Fruit fly (Drosophila melanogaster) whole organism, embryonic: ENCODE results near the gene CG16959.

Experiments
- Blimp-1 ChIP-seq: fragments of 200-800 bp; sonication (Bioruptor generic); optimal IDR thresholded peaks from 3 replicates; lab custom pipeline; 2018; ENCODE audit warnings: missing biosample characterization, missing genetic modification characterization, mild to moderate bottlenecking, moderate library complexity, missing genetic modification reagents
- CG10209 ChIP-seq: fragments of 200-800 bp; sonication (Bioruptor generic); optimal IDR thresholded peaks from 3 replicates; lab custom pipeline; 2017; ENCODE audit warnings: missing biosample characterization, mild to moderate bottlenecking, missing genetic modification characterization, missing genetic modification reagents
- CG10431 ChIP-seq: fragments of 200-800 bp; sonication (Bioruptor generic); optimal IDR thresholded peaks from 3 replicates; lab custom pipeline; 2018; ENCODE audit warnings: missing biosample characterization, mild to moderate bottlenecking, missing genetic modification characterization
- CG11085 ChIP-seq: fragments of 200-800 bp; sonication (Bioruptor generic); IDR thresholded peaks from 2 replicates; pipeline ENCODE4 v1.3.6; 2022; ENCODE audit warnings: missing biosample characterization, missing genetic modification characterization
- CG12744 ChIP-seq: fragments of 200-800 bp; sonication (Bioruptor generic); optimal IDR thresholded peaks from 2 replicates; lab custom pipeline; 2016; ENCODE audit warnings: missing biosample characterization, missing genetic modification characterization
- CG14014 ChIP-seq: fragments of 200-800 bp; sonication (Bioruptor generic); IDR thresholded peaks from 2 replicates; pipeline ENCODE4 v1.3.6; 2022; ENCODE audit warnings: missing biosample characterization, missing genetic modification characterization
- CG14860 ChIP-seq: fragments of 200-800 bp; sonication (Bioruptor generic); IDR thresholded peaks from 3 replicates; pipeline ENCODE4 v1.3.6; 2022; ENCODE audit warnings: missing biosample characterization, missing genetic modification characterization; ENCODE audit not compliant: partially characterized antibody
- CG1529 ChIP-seq: fragments of 200-800 bp; sonication (Bioruptor generic); optimal IDR thresholded peaks from 3 replicates; lab custom pipeline; 2018; ENCODE audit warnings: missing biosample characterization, missing genetic modification characterization
- CG16815 ChIP-seq: fragments of 200-800 bp; sonication (Bioruptor generic); optimal IDR thresholded peaks from 3 replicates; lab custom pipeline; 2017; ENCODE audit warnings: missing biosample characterization, mild to moderate bottlenecking, missing genetic modification characterization
- CG18262 ChIP-seq: fragments of 200-800 bp; optimal IDR thresholded peaks from 3 replicates; lab custom pipeline; 2019; ENCODE audit warnings: missing biosample characterization, mild to moderate bottlenecking, missing genetic modification characterization, moderate library complexity
- CG2116 ChIP-seq: fragments of 200-800 bp; sonication (Bioruptor generic); optimal IDR thresholded peaks from 3 replicates; lab custom pipeline; 2018; ENCODE audit warnings: missing biosample characterization, mild to moderate bottlenecking, missing genetic modification characterization
- CG31224 ChIP-seq: fragments of 200-800 bp; sonication (Bioruptor generic); IDR thresholded peaks from 2 replicates; pipeline ENCODE4 v1.3.6; 2022; ENCODE audit warnings: missing biosample characterization, missing genetic modification characterization
- CG32767 ChIP-seq: fragments of 200-800 bp; sonication (Bioruptor generic); IDR thresholded peaks from 2 replicates; pipeline ENCODE4 v1.3.6; 2022; ENCODE audit warnings: missing biosample characterization, missing genetic modification characterization
- CG8765 ChIP-seq: fragments of 200-800 bp; sonication (Bioruptor generic); IDR thresholded peaks from 2 replicates; pipeline ENCODE4 v1.3.6; 2022; ENCODE audit warnings: missing biosample characterization, missing genetic modification characterization
- CG9609 ChIP-seq: fragments of 200-800 bp; sonication (Bioruptor generic); optimal IDR thresholded peaks from 3 replicates; lab custom pipeline; 2016; ENCODE audit warnings: missing biosample characterization, missing genetic modification characterization
- Camta ChIP-seq: fragments of 200-800 bp; sonication (Bioruptor generic); optimal IDR thresholded peaks from 2 replicates; lab custom pipeline; 2016; ENCODE audit warnings: missing biosample characterization, missing genetic modification characterization
- CrebB ChIP-seq: fragments of 200-800 bp; sonication (Bioruptor generic); optimal IDR thresholded peaks from 3 replicates; lab custom pipeline; 2018; ENCODE audit warnings: missing biosample characterization, mild to moderate bottlenecking, missing genetic modification characterization
- D19B ChIP-seq: fragments of 200-800 bp; sonication (Bioruptor generic); optimal IDR thresholded peaks from 2 replicates; lab custom pipeline; 2017; ENCODE audit warnings: missing biosample characterization, mild to moderate bottlenecking, missing genetic modification characterization
- Ets65A ChIP-seq: fragments of 200-800 bp; sonication (Bioruptor generic); peaks from one replicate; lab custom pipeline; 2016; ENCODE audit warnings: missing biosample characterization, missing genetic modification characterization
- Fer2 ChIP-seq: fragments of 200-800 bp; sonication (Bioruptor generic); optimal IDR thresholded peaks from 2 replicates; lab custom pipeline; 2018; ENCODE audit warnings: missing biosample characterization, mild to moderate bottlenecking, missing genetic modification characterization, moderate library complexity
- HLH3B ChIP-seq: fragments of 200-800 bp; sonication (Bioruptor generic); IDR thresholded peaks from 2 replicates; pipeline ENCODE4 v1.3.6; 2022; ENCODE audit warnings: missing biosample characterization, missing genetic modification characterization
- HmgD ChIP-seq: fragments of 200-800 bp; sonication (Bioruptor generic); optimal IDR thresholded peaks from 3 replicates; lab custom pipeline; 2016; ENCODE audit warnings: missing biosample characterization, missing genetic modification characterization
- Hr3 ChIP-seq: fragments of 200-800 bp; sonication (Bioruptor generic); optimal IDR thresholded peaks from 3 replicates; lab custom pipeline; 2016; ENCODE audit warnings: missing biosample characterization, missing genetic modification characterization
- Hr78 ChIP-seq, 2 experiments: fragments of 200-800 bp in 1 of 2; fragments of >200 bp in 1 of 2; sonication (Bioruptor generic) in 1 of 2; optimal IDR thresholded peaks; 2 replicates each; lab custom pipeline; 2017 to 2019; ENCODE audit warnings: missing biosample characterization in 2 of 2, missing genetic modification characterization in 2 of 2, mild to moderate bottlenecking in 1 of 2, moderate library complexity in 1 of 2
- MESR4 ChIP-seq: fragments of 200-800 bp; sonication (Bioruptor generic); optimal IDR thresholded peaks from 2 replicates; lab custom pipeline; 2018; ENCODE audit warnings: missing biosample characterization, mild to moderate bottlenecking, missing genetic modification characterization, moderate library complexity
- MTF-1 ChIP-seq: fragments of 200-800 bp; sonication (Bioruptor generic); optimal IDR thresholded peaks from 2 replicates; lab custom pipeline; 2018; ENCODE audit warnings: missing biosample characterization, mild to moderate bottlenecking, missing genetic modification characterization, borderline replicate concordance
- Myb ChIP-seq: fragments of 200-800 bp; sonication (Bioruptor generic); optimal IDR thresholded peaks from 2 replicates; lab custom pipeline; 2016; ENCODE audit warnings: missing biosample characterization, missing genetic modification characterization
- Oli ChIP-seq: fragments of 200-800 bp; sonication (Bioruptor generic); optimal IDR thresholded peaks from 2 replicates; lab custom pipeline; 2018; ENCODE audit warnings: missing biosample characterization, mild to moderate bottlenecking, missing genetic modification characterization, moderate library complexity
- Optix ChIP-seq: fragments of 200-800 bp; sonication (Bioruptor generic); IDR thresholded peaks from 3 replicates; pipeline ENCODE4 v1.3.6; 2022; ENCODE audit warnings: missing biosample characterization, missing genetic modification characterization
- Ravus ChIP-seq: fragments of 200-800 bp; sonication (Bioruptor generic); IDR thresholded peaks from 2 replicates; pipeline ENCODE4 v1.3.6; 2022; ENCODE audit warnings: missing biosample characterization, missing genetic modification characterization
- Sry-β ChIP-seq: fragments of 200-800 bp; sonication (Bioruptor generic); optimal IDR thresholded peaks from 2 replicates; lab custom pipeline; 2018; ENCODE audit warnings: missing biosample characterization, mild to moderate bottlenecking, missing genetic modification characterization, moderate library complexity
- Ssrp ChIP-seq: fragments of 200-800 bp; sonication (Bioruptor generic); optimal IDR thresholded peaks from 2 replicates; lab custom pipeline; 2018; ENCODE audit warnings: missing biosample characterization, mild to moderate bottlenecking, missing genetic modification characterization, moderate library complexity
- TFAM ChIP-seq: fragments of 200-800 bp; sonication (Bioruptor generic); optimal IDR thresholded peaks from 2 replicates; lab custom pipeline; 2017; ENCODE audit warnings: missing biosample characterization, missing genetic modification characterization, inconsistent platforms
- Tbp ChIP-seq: fragments of >200 bp; optimal IDR thresholded peaks from 2 replicates; lab custom pipeline; 2018; ENCODE audit warnings: missing biosample characterization, missing genetic modification characterization
- ab ChIP-seq: fragments of 200-800 bp; sonication (Bioruptor generic); optimal IDR thresholded peaks from 2 replicates; lab custom pipeline; 2016; ENCODE audit warnings: missing biosample characterization, missing genetic modification characterization
- bab2 ChIP-seq: fragments of 200-800 bp; sonication (Bioruptor generic); optimal IDR thresholded peaks from 2 replicates; lab custom pipeline; 2016; ENCODE audit warnings: missing biosample characterization, missing genetic modification characterization
- bsh ChIP-seq, 2 experiments: fragments of 200-800 bp; sonication (Bioruptor generic); optimal IDR thresholded peaks; 2 replicates each; lab custom pipeline; 2017 to 2018; ENCODE audit warnings: mild to moderate bottlenecking in 2 of 2, missing biosample characterization in 2 of 2, missing genetic modification characterization in 2 of 2, moderate library complexity in 1 of 2
- chm ChIP-seq: fragments of 200-800 bp; sonication (Bioruptor generic); IDR thresholded peaks from 2 replicates; pipeline ENCODE4 v1.3.6; 2022; ENCODE audit warnings: missing biosample characterization, missing genetic modification characterization
- en ChIP-seq: fragments of 200-800 bp; sonication (Bioruptor generic); optimal IDR thresholded peaks from 2 replicates; lab custom pipeline; 2016; ENCODE audit warnings: missing biosample characterization, missing genetic modification characterization
- exex ChIP-seq: fragments of 200-800 bp; sonication (Bioruptor generic); optimal IDR thresholded peaks from 4 replicates; lab custom pipeline; 2018; ENCODE audit warnings: missing biosample characterization, mild to moderate bottlenecking, missing genetic modification characterization, moderate library complexity
- fd64A ChIP-seq: fragments of 200-800 bp; sonication (Bioruptor generic); optimal IDR thresholded peaks from 3 replicates; lab custom pipeline; 2018; ENCODE audit warnings: missing biosample characterization, mild to moderate bottlenecking, missing genetic modification characterization
- gem ChIP-seq: fragments of 200-800 bp; sonication (Bioruptor generic); optimal IDR thresholded peaks from 2 replicates; lab custom pipeline; 2019; ENCODE audit warnings: missing biosample characterization, mild to moderate bottlenecking, missing genetic modification characterization, moderate library complexity
- gt ChIP-seq: fragments of 200-800 bp; sonication (Bioruptor generic); IDR thresholded peaks from 2 replicates; pipeline ENCODE4 v1.3.6; 2022; ENCODE audit warnings: missing biosample characterization, missing genetic modification characterization
- luna ChIP-seq: fragments of 200-800 bp; sonication (Bioruptor generic); optimal IDR thresholded peaks from 2 replicates; lab custom pipeline; 2016; ENCODE audit warnings: missing biosample characterization, missing genetic modification characterization
- oc ChIP-seq: fragments of 200-800 bp; sonication (Bioruptor generic); optimal IDR thresholded peaks from 2 replicates; lab custom pipeline; 2018; ENCODE audit warnings: missing biosample characterization, mild to moderate bottlenecking, missing genetic modification characterization, moderate library complexity
- peb ChIP-seq: fragments of 200-800 bp; sonication (Bioruptor generic); IDR thresholded peaks from 2 replicates; pipeline ENCODE4 v1.3.6; 2022; ENCODE audit warnings: missing biosample characterization, missing genetic modification characterization
- phol ChIP-seq: fragments of 200-800 bp; sonication (Bioruptor generic); optimal IDR thresholded peaks from 3 replicates; lab custom pipeline; 2018; ENCODE audit warnings: missing biosample characterization, mild to moderate bottlenecking, missing genetic modification characterization, moderate library complexity
- repo ChIP-seq: fragments of 200-800 bp; sonication (Bioruptor generic); optimal IDR thresholded peaks from 2 replicates; lab custom pipeline; 2016; ENCODE audit warnings: missing biosample characterization, missing genetic modification characterization
- zen2 ChIP-seq: fragments of 200-800 bp; sonication (Bioruptor generic); IDR thresholded peaks from 3 replicates; pipeline ENCODE4 v1.3.6; 2022; ENCODE audit warnings: missing biosample characterization, missing genetic modification characterization; ENCODE audit not compliant: partially characterized antibody

The CG16959 gene

DNA sequence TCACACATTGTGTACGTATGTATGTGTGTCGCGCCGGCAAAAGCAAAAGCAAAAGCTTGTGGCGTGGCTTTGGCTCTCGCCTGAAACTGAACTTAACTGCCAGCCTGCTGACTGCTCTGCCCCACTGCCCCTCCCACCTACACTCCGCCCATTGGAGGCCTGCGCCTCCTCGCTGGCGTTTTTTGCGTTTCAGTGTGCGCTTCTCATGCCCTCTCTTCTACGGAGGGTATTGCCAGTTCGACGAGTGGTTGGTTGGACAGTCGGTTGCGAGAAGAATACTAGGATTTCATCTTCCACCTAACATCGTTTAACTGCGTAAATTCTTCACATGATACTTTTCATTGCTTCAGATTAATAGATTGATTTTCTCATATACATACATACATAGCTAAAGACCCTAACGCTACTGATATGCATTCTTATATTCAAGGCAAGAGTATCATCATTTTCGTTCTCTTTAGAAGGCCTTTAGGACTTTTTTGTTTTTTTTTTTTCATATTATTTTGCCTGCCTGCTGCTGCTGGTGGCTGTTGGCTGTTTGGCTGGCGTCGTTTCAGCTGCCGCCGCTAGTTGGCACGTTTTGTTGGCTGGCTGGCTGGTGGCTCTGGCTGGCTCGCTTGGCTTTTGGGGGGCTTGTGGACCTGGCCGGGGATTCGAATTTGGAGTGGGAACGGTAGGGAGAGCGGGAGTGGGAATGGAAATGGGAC, 20.1 kb downstream of the CG16959 start (continued):
- no peak for TF ChIP-seq ab
- peak; percentile 46 for TF ChIP-seq CG18262 (tag; lab: Kevin White, UChicago)
- peak; percentile 32 for TF ChIP-seq luna (GFP tag; lab: Kevin White, UChicago)
- TF ChIP-seq phol (tag; lab: Kevin White, UChicago), result peak; percentile 23
- no peak for TF ChIP-seq CrebB (tag; lab: Kevin White, UChicago)
- no peak for TF ChIP-seq MTF-1 (GFP tag; lab: Kevin White, UChicago)
- TF ChIP-seq HLH3B (GFP tag; lab: Robert Waterston, UW), result peak; percentile 36; the same call in 1 of the 2 replicates
- peak; percentile 71 for TF ChIP-seq gem (tag; lab: Kevin White, UChicago)
- TF ChIP-seq Optix (GFP tag; lab: Robert Waterston, UW), result peak; percentile 43; the same call in 1 of the 3 replicates
- TF ChIP-seq CG11085, result no peak
- TF ChIP-seq Hr78 (GFP tag; optimal IDR thresholded peaks at IDR 0.05; lab: Kevin White, UChicago), result no peak
- TF ChIP-seq Tbp (GFP tag; lab: Kevin White, UChicago), result no peak
- peak; percentile 51 for TF ChIP-seq Ssrp (tag; lab: Kevin White, UChicago)
- TF ChIP-seq Sry-β (GFP tag; lab: Kevin White, UChicago), result no peak
- TF ChIP-seq HmgD (GFP tag; lab: Kevin White, UChicago), result no peak
- peak; percentile 97 for TF ChIP-seq Ets65A (GFP tag; lab: Kevin White, UChicago)
- peak; percentile 12 for TF ChIP-seq Fer2 (tag; lab: Kevin White, UChicago)
- no peak for TF ChIP-seq TFAM
- TF ChIP-seq CG2116 (GFP tag; lab: Kevin White, UChicago), result no peak
- TF ChIP-seq CG12744 (GFP tag; lab: Kevin White, UChicago), result no peak
- TF ChIP-seq CG14860 (GFP tag; lab: Robert Waterston, UW), result no peak
- no peak for TF ChIP-seq CG8765 (GFP tag; lab: Robert Waterston, UW)
- TF ChIP-seq CG10209 (GFP tag; lab: Kevin White, UChicago), result peak; percentile 53
- TF ChIP-seq repo (GFP tag; lab: Kevin White, UChicago), result peak; percentile 5
- TF ChIP-seq Hr3 (GFP tag; lab: Kevin White, UChicago), result peak; percentile 31
- TF ChIP-seq CG31224 (GFP tag; lab: Robert Waterston, UW), result no peak
- TF ChIP-seq Blimp-1 (GFP tag; lab: Kevin White, UChicago), result peak; percentile 3
- TF ChIP-seq Myb (GFP tag; lab: Kevin White, UChicago), result peak; percentile 36
- TF ChIP-seq fd64A (GFP tag; lab: Kevin White, UChicago), result no peak
- peak; percentile 51 for TF ChIP-seq CG9609 (GFP tag; lab: Kevin White, UChicago)
- TF ChIP-seq bsh (GFP tag; optimal IDR thresholded peaks at IDR 0.05; lab: Kevin White, UChicago), result peak; percentile 48 to 87
- TF ChIP-seq en, result peak; percentile 2
- TF ChIP-seq exex, result no peak
- TF ChIP-seq CG16815 (GFP tag; lab: Kevin White, UChicago), result peak; percentile 13
- 0 out of 2 replicates have a peak, but pooled peaks have one; percentile 61 for TF ChIP-seq gt (GFP tag; lab: Robert Waterston, UW)
- no peak for TF ChIP-seq Ravus
- TF ChIP-seq bab2, result peak; percentile 41
- TF ChIP-seq CG32767 (GFP tag; lab: Robert Waterston, UW), result no peak
- peak; percentile 47 for TF ChIP-seq CG1529 (GFP tag; lab: Kevin White, UChicago)
- TF ChIP-seq CG10431 (GFP tag; lab: Kevin White, UChicago), result no peak
- no peak for TF ChIP-seq oc (tag; lab: Kevin White, UChicago)
- peak; percentile 45 for TF ChIP-seq Camta
- no peak for TF ChIP-seq chm (GFP tag; lab: Robert Waterston, UW)
- TF ChIP-seq peb (GFP tag; lab: Robert Waterston, UW), result peak; percentile 56
- TF ChIP-seq D19B (GFP tag; lab: Kevin White, UChicago), result peak; percentile 49
- TF ChIP-seq zen2 (GFP tag; lab: Robert Waterston, UW), result no peak
- no peak for TF ChIP-seq MESR4
- TF ChIP-seq Oli (tag; lab: Kevin White, UChicago), result peak; percentile 66
- TF ChIP-seq CG14014 (GFP tag; lab: Robert Waterston, UW), result peak; percentile 59; the same call in 1 of the 2 replicates
